Fruit fly (Drosophila melanogaster) whole organism, embryonic: Measurements from ENCODE around the gene Ogdh.

Experiments
- Atf-2 ChIP-seq: fragments of 200-800 bp; sonication (Bioruptor generic); optimal IDR thresholded peaks from 2 replicates; lab custom pipeline; 2016; ENCODE audit warnings: missing biosample characterization, missing genetic modification characterization
- Atf3 ChIP-seq: fragments of 200-800 bp; sonication (Bioruptor generic); optimal IDR thresholded peaks from 3 replicates; lab custom pipeline; 2016; ENCODE audit warnings: missing biosample characterization, missing genetic modification characterization
- CG10321 ChIP-seq: fragments of 200-800 bp; sonication (Bioruptor generic); IDR thresholded peaks from 2 replicates; pipeline ENCODE4 v1.3.6; 2022; ENCODE audit warnings: missing biosample characterization, missing genetic modification characterization
- CG10654 ChIP-seq: fragments of 200-800 bp; sonication (Bioruptor generic); optimal IDR thresholded peaks from 2 replicates; lab custom pipeline; 2016; ENCODE audit warnings: missing biosample characterization, missing genetic modification characterization
- CG10959 ChIP-seq: fragments of 200-800 bp; sonication (Bioruptor generic); IDR thresholded peaks from 2 replicates; pipeline ENCODE4 v1.3.6; 2022; ENCODE audit warnings: missing biosample characterization, missing genetic modification characterization
- CG12299 ChIP-seq: fragments of 200-800 bp; sonication (Bioruptor generic); optimal IDR thresholded peaks from 2 replicates; lab custom pipeline; 2018; ENCODE audit warnings: missing biosample characterization, mild to moderate bottlenecking, missing genetic modification characterization
- CG12744 ChIP-seq: fragments of 200-800 bp; sonication (Bioruptor generic); optimal IDR thresholded peaks from 2 replicates; lab custom pipeline; 2016; ENCODE audit warnings: missing biosample characterization, missing genetic modification characterization
- CG12769 ChIP-seq: fragments of 200-800 bp; sonication (Bioruptor generic); optimal IDR thresholded peaks from 2 replicates; lab custom pipeline; 2019; ENCODE audit warnings: missing biosample characterization, mild to moderate bottlenecking, missing genetic modification characterization, moderate library complexity
- CG13296 ChIP-seq: fragments of 200-800 bp; sonication (Bioruptor generic); optimal IDR thresholded peaks from 3 replicates; lab custom pipeline; 2018; ENCODE audit warnings: missing biosample characterization, mild to moderate bottlenecking, missing genetic modification characterization
- CG13775 ChIP-seq: fragments of 200-800 bp; sonication (Bioruptor generic); optimal IDR thresholded peaks from 3 replicates; lab custom pipeline; 2017; ENCODE audit warnings: missing biosample characterization, mild to moderate bottlenecking, missing genetic modification characterization
- CG13894 ChIP-seq: fragments of 200-800 bp; sonication (Bioruptor generic); optimal IDR thresholded peaks from 3 replicates; lab custom pipeline; 2018; ENCODE audit warnings: missing biosample characterization, mild to moderate bottlenecking, missing genetic modification characterization, moderate library complexity
- CG14050 ChIP-seq: fragments of 200-800 bp; sonication (Bioruptor generic); IDR thresholded peaks from 3 replicates; pipeline ENCODE4 v1.3.6; 2022; ENCODE audit warnings: missing biosample characterization, missing genetic modification characterization
- CG2202 ChIP-seq: fragments of 200-800 bp; sonication (Bioruptor generic); optimal IDR thresholded peaks from 2 replicates; lab custom pipeline; 2018; ENCODE audit warnings: missing biosample characterization, mild to moderate bottlenecking, missing genetic modification characterization
- CG2678 ChIP-seq: fragments of 200-800 bp; sonication (Bioruptor generic); optimal IDR thresholded peaks from 3 replicates; lab custom pipeline; 2019; ENCODE audit warnings: missing biosample characterization, mild to moderate bottlenecking, missing genetic modification characterization, moderate library complexity
- CG32532 ChIP-seq: fragments of 200-800 bp; sonication (Bioruptor generic); IDR thresholded peaks from 2 replicates; pipeline ENCODE4 v1.3.6; 2022; ENCODE audit warnings: missing biosample characterization, missing genetic modification characterization
- CG4730 ChIP-seq: fragments of 200-800 bp; sonication (Bioruptor generic); IDR thresholded peaks from 2 replicates; pipeline ENCODE4 v1.3.6; 2022; ENCODE audit warnings: missing biosample characterization, missing genetic modification characterization
- CG6654 ChIP-seq: fragments of 200-800 bp; sonication (Bioruptor generic); optimal IDR thresholded peaks from 2 replicates; lab custom pipeline; 2017; ENCODE audit warnings: missing biosample characterization, mild to moderate bottlenecking, missing genetic modification characterization
- CG6813 ChIP-seq: fragments of 200-800 bp; sonication (Bioruptor generic); optimal IDR thresholded peaks from 2 replicates; lab custom pipeline; 2017; ENCODE audit warnings: missing biosample characterization, missing genetic modification characterization, mild to moderate bottlenecking, moderate library complexity, missing genetic modification reagents
- CG7271 ChIP-seq: fragments of 200-800 bp; sonication (Bioruptor generic); optimal IDR thresholded peaks from 2 replicates; lab custom pipeline; 2018; ENCODE audit warnings: missing biosample characterization, mild to moderate bottlenecking, missing genetic modification characterization, moderate library complexity
- CG7839 ChIP-seq: fragments of 200-800 bp; sonication (Bioruptor generic); optimal IDR thresholded peaks from 3 replicates; lab custom pipeline; 2018; ENCODE audit warnings: missing biosample characterization, mild to moderate bottlenecking, missing genetic modification characterization, moderate library complexity
- CG8290 ChIP-seq, 3 experiments: fragments of 200-800 bp; sonication (Bioruptor generic); optimal IDR thresholded peaks; 2 replicates each; lab custom pipeline; 2016 to 2019; ENCODE audit warnings: missing biosample characterization in 3 of 3, missing genetic modification characterization in 3 of 3, mild to moderate bottlenecking in 2 of 3, moderate library complexity in 1 of 3
- CG8388 ChIP-seq: fragments of 200-800 bp; sonication (Bioruptor generic); optimal IDR thresholded peaks from 2 replicates; lab custom pipeline; 2019; ENCODE audit warnings: missing biosample characterization, mild to moderate bottlenecking, missing genetic modification characterization, moderate library complexity
- CG8765 ChIP-seq: fragments of 200-800 bp; sonication (Bioruptor generic); IDR thresholded peaks from 2 replicates; pipeline ENCODE4 v1.3.6; 2022; ENCODE audit warnings: missing biosample characterization, missing genetic modification characterization
- CkIIα-i1 ChIP-seq: fragments of 200-800 bp; sonication (Bioruptor generic); IDR thresholded peaks from 2 replicates; pipeline ENCODE4 v1.3.6; 2022; ENCODE audit warnings: missing biosample characterization, missing genetic modification characterization
- Dbx ChIP-seq: fragments of 200-800 bp; sonication (Bioruptor generic); IDR thresholded peaks from 3 replicates; pipeline ENCODE4 v1.3.6; 2022; ENCODE audit warnings: missing biosample characterization, missing genetic modification characterization
- HHEX ChIP-seq: fragments of 200-800 bp; sonication (Bioruptor generic); optimal IDR thresholded peaks from 3 replicates; lab custom pipeline; 2017; ENCODE audit warnings: missing biosample characterization, mild to moderate bottlenecking, missing genetic modification characterization, missing genetic modification reagents
- HLHmδ ChIP-seq: fragments of 200-800 bp; sonication (Bioruptor generic); optimal IDR thresholded peaks from 2 replicates; lab custom pipeline; 2018; ENCODE audit warnings: missing biosample characterization, mild to moderate bottlenecking, missing genetic modification characterization, moderate library complexity
- Hmr ChIP-seq: fragments of 200-800 bp; sonication (Bioruptor generic); optimal IDR thresholded peaks from 3 replicates; lab custom pipeline; 2017; ENCODE audit warnings: mild to moderate bottlenecking, missing biosample characterization, missing genetic modification reagents, missing genetic modification characterization
- Lim3 ChIP-seq: fragments of 200-800 bp; sonication (Bioruptor generic); IDR thresholded peaks from 2 replicates; pipeline ENCODE4 v1.3.6; 2022; ENCODE audit warnings: missing biosample characterization, missing genetic modification characterization
- Rx ChIP-seq: fragments of 200-800 bp; sonication (Bioruptor generic); IDR thresholded peaks from 2 replicates; pipeline ENCODE4 v1.3.6; 2022; ENCODE audit warnings: missing biosample characterization, missing genetic modification characterization
- Scr ChIP-seq: fragments of 200-800 bp; sonication (Bioruptor generic); IDR thresholded peaks from 2 replicates; pipeline ENCODE4 v1.3.6; 2022; ENCODE audit warnings: missing biosample characterization, missing genetic modification characterization; ENCODE audit not compliant: partially characterized antibody
- Side ChIP-seq: fragments of 200-800 bp; sonication (Bioruptor generic); optimal IDR thresholded peaks from 2 replicates; lab custom pipeline; 2016; ENCODE audit warnings: missing biosample characterization, missing genetic modification characterization
- ase ChIP-seq: fragments of 200-800 bp; sonication (Bioruptor generic); IDR thresholded peaks from 3 replicates; pipeline ENCODE4 v1.3.6; 2022; ENCODE audit warnings: missing biosample characterization, missing genetic modification characterization
- chm ChIP-seq: fragments of 200-800 bp; sonication (Bioruptor generic); IDR thresholded peaks from 2 replicates; pipeline ENCODE4 v1.3.6; 2022; ENCODE audit warnings: missing biosample characterization, missing genetic modification characterization
- ftz-f1 ChIP-seq: fragments of 200-800 bp; sonication (Bioruptor generic); optimal IDR thresholded peaks from 2 replicates; lab custom pipeline; 2016; ENCODE audit warnings: missing biosample characterization, missing genetic modification characterization
- gem ChIP-seq: fragments of 200-800 bp; sonication (Bioruptor generic); optimal IDR thresholded peaks from 2 replicates; lab custom pipeline; 2019; ENCODE audit warnings: missing biosample characterization, mild to moderate bottlenecking, missing genetic modification characterization, moderate library complexity
- hbn ChIP-seq: fragments of 200-800 bp; sonication (Bioruptor generic); IDR thresholded peaks from 2 replicates; pipeline ENCODE4 v1.3.6; 2022; ENCODE audit warnings: missing biosample characterization, missing genetic modification characterization; ENCODE audit not compliant: partially characterized antibody
- knrl ChIP-seq: fragments of 200-800 bp; sonication (Bioruptor generic); IDR thresholded peaks from 3 replicates; pipeline ENCODE4 v1.3.6; 2022; ENCODE audit warnings: missing biosample characterization, missing genetic modification characterization; ENCODE audit not compliant: partially characterized antibody
- lilli ChIP-seq: fragments of 200-800 bp; sonication (Bioruptor generic); optimal IDR thresholded peaks from 3 replicates; lab custom pipeline; 2016; ENCODE audit warnings: missing biosample characterization, missing genetic modification characterization
- maf-S ChIP-seq: fragments of 200-800 bp; sonication (Bioruptor generic); optimal IDR thresholded peaks from 2 replicates; lab custom pipeline; 2016; ENCODE audit warnings: missing biosample characterization, missing genetic modification characterization
- mam ChIP-seq: fragments of 200-800 bp; sonication (Bioruptor generic); optimal IDR thresholded peaks from 3 replicates; lab custom pipeline; 2016; ENCODE audit warnings: missing biosample characterization, missing genetic modification characterization
- nerfin-1 ChIP-seq: fragments of 200-800 bp; sonication (Bioruptor generic); optimal IDR thresholded peaks from 3 replicates; lab custom pipeline; 2019; ENCODE audit warnings: missing biosample characterization, mild to moderate bottlenecking, missing genetic modification characterization, moderate library complexity
- psq ChIP-seq: fragments of 200-800 bp; sonication (Bioruptor generic); optimal IDR thresholded peaks from 2 replicates; lab custom pipeline; 2017; ENCODE audit warnings: missing biosample characterization, missing genetic modification characterization
- ranshi ChIP-seq: fragments of 200-800 bp; sonication (Bioruptor generic); IDR thresholded peaks from 2 replicates; pipeline ENCODE4 v1.3.6; 2022; ENCODE audit warnings: missing biosample characterization, missing genetic modification characterization
- sens ChIP-seq: fragments of 200-800 bp; sonication (Bioruptor generic); peaks from one replicate; lab custom pipeline; 2016; ENCODE audit warnings: missing biosample characterization, missing genetic modification characterization
- so ChIP-seq: fragments of 200-800 bp; sonication (Bioruptor generic); IDR thresholded peaks from 3 replicates; pipeline ENCODE4 v1.3.6; 2022; ENCODE audit warnings: missing biosample characterization, missing genetic modification characterization
- tap ChIP-seq: fragments of 200-800 bp; optimal IDR thresholded peaks from 3 replicates; lab custom pipeline; 2019; ENCODE audit warnings: missing biosample characterization, mild to moderate bottlenecking, missing genetic modification characterization, moderate library complexity
- tgo ChIP-seq: fragments of 200-800 bp; sonication (Bioruptor generic); IDR thresholded peaks from 3 replicates; pipeline ENCODE4 v1.3.6; 2022; ENCODE audit warnings: missing biosample characterization, missing genetic modification characterization
- zfh2 ChIP-seq: fragments of 200-800 bp; sonication (Bioruptor generic); optimal IDR thresholded peaks from 2 replicates; lab custom pipeline; 2016; ENCODE audit warnings: missing biosample characterization, missing genetic modification characterization

Ogdh gene

dm6 chr3L:16975638-16976528 lies 21.3 kb downstream of the Ogdh start (continued):
- no peak for TF ChIP-seq Rx (GFP tag; lab: Robert Waterston, UW)
- no peak for TF ChIP-seq HLHmδ (GFP tag; lab: Kevin White, UChicago)
- no peak for TF ChIP-seq CG12769
- TF ChIP-seq CG2678 (tag; lab: Kevin White, UChicago) = no peak
- peak; percentile 38 for TF ChIP-seq gem (tag; lab: Kevin White, UChicago)
- TF ChIP-seq hbn (GFP tag; lab: Robert Waterston, UW) = no peak
- peak; percentile 76; the same call in 1 of the 2 replicates for TF ChIP-seq chm (GFP tag; lab: Robert Waterston, UW)
- no peak for TF ChIP-seq CG10959 (GFP tag; lab: Robert Waterston, UW)
- TF ChIP-seq CG7271 (tag; lab: Kevin White, UChicago) = no peak
- no peak for TF ChIP-seq CG12299 (tag; lab: Kevin White, UChicago)
- TF ChIP-seq nerfin-1 (tag; lab: Kevin White, UChicago) = no peak
- no peak for TF ChIP-seq HHEX (GFP tag; lab: Kevin White, UChicago)
- TF ChIP-seq knrl = 0 out of 3 replicates have a peak, but pooled peaks have one; percentile 14
- no peak for TF ChIP-seq CG8290 (GFP tag; optimal IDR thresholded peaks at IDR 0.05; lab: Kevin White, UChicago)
- peak in 1 of 2 experiments; percentile 4 for TF ChIP-seq CG8290 (tag; optimal IDR thresholded peaks at IDR 0.05; lab: Kevin White, UChicago)
- no peak for TF ChIP-seq Side
- TF ChIP-seq Atf3 (GFP tag; lab: Kevin White, UChicago) = no peak
- TF ChIP-seq Lim3 (GFP tag; lab: Robert Waterston, UW) = no peak
- no peak for TF ChIP-seq tap (tag; lab: Kevin White, UChicago)
- no peak for TF ChIP-seq CG10654 (GFP tag; lab: Kevin White, UChicago)
- no peak for TF ChIP-seq CG8765 (GFP tag; lab: Robert Waterston, UW)
- TF ChIP-seq ase = no peak
- no peak for TF ChIP-seq tgo
- TF ChIP-seq CG6654 = no peak
- TF ChIP-seq CG6813 (GFP tag; lab: Kevin White, UChicago) = no peak
- TF ChIP-seq Scr (GFP tag; lab: Robert Waterston, UW) = no peak
- TF ChIP-seq so (GFP tag; lab: Robert Waterston, UW) = 0 out of 3 replicates have a peak, but pooled peaks have one; percentile 19
- no peak for TF ChIP-seq ftz-f1 (GFP tag; lab: Kevin White, UChicago)
- TF ChIP-seq CG14050 (GFP tag; lab: Robert Waterston, UW) = no peak
- no peak for TF ChIP-seq lilli (GFP tag; lab: Kevin White, UChicago)
- TF ChIP-seq CG4730 (GFP tag; lab: Robert Waterston, UW) = no peak
- TF ChIP-seq CG13296 (GFP tag; lab: Kevin White, UChicago) = no peak
- TF ChIP-seq zfh2 = no peak
- TF ChIP-seq psq (GFP tag; lab: Kevin White, UChicago) = no peak
- TF ChIP-seq maf-S (GFP tag; lab: Kevin White, UChicago) = no peak
- TF ChIP-seq sens (GFP tag; lab: Kevin White, UChicago) = peak; percentile 75
- 0 out of 3 replicates have a peak, but pooled peaks have one; percentile 10 for TF ChIP-seq Dbx (GFP tag; lab: Robert Waterston, UW)
- TF ChIP-seq CG2202 (tag; lab: Kevin White, UChicago) = no peak
- no peak for TF ChIP-seq CG7839 (tag; lab: Kevin White, UChicago)
- TF ChIP-seq CG13894 = no peak
- no peak for TF ChIP-seq CG10321 (GFP tag; lab: Robert Waterston, UW)
- TF ChIP-seq CG8388 (GFP tag; lab: Kevin White, UChicago) = peak; percentile 7
- no peak for TF ChIP-seq CG12744 (GFP tag; lab: Kevin White, UChicago)
- no peak for TF ChIP-seq Hmr
- no peak for TF ChIP-seq Atf-2
- TF ChIP-seq CG32532 = peak; percentile 16; the same call in 1 of the 2 replicates
- TF ChIP-seq CkIIα-i1 (GFP tag; lab: Robert Waterston, UW) = no peak
- TF ChIP-seq ranshi = no peak
- no peak for TF ChIP-seq mam
- no peak for TF ChIP-seq CG13775 (GFP tag; lab: Kevin White, UChicago)
